Worm (Caenorhabditis elegans): ENCODE data around the gene srsx-18.

DNA sequence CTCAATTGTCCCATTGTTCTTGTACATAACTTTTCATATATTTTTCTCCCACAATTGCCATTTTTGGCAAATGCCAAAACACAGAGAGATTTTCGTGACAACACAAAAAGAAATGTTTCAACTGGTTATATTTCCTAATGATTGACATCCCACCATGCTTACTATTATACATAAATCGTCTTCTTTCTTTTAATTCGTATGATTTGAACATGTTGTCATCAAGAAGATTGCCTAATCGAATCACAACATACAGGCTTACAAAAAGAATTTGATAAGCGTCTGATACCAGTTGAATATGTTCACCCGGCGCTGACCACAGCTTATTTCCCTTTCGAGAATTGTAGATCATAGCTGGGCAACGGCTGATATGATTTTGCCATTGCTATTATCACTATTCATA lies 27.3 kb upstream of the srsx-18 start, which contains the start of gene grd-9:
- TF ChIP-seq lsy-2 (tag; optimal IDR thresholded peaks at IDR 0.05) (no peak), unc-62 (GFP tag; optimal IDR thresholded peaks at IDR 0.05) (no peak), snpc-4 (tag; optimal IDR thresholded peaks at IDR 0.05) (no peak), nhr-28 (tag; optimal IDR thresholded peaks at IDR 0.05) (no peak), cnd-1 (tag; optimal IDR thresholded peaks at IDR 0.05) (no peak), nhr-12 (tag; optimal IDR thresholded peaks at IDR 0.05) (no peak), unc-39 (tag; optimal IDR thresholded peaks at IDR 0.05) (no peak), pha-4 (tag; optimal IDR thresholded peaks at IDR 0.05) (no peak), ztf-11 (tag; optimal IDR thresholded peaks at IDR 0.05) (no peak), ces-1 (GFP tag; optimal IDR thresholded peaks at IDR 0.05) (no peak), lin-13 (tag; optimal IDR thresholded peaks at IDR 0.05) (no peak)
